Fruit fly (Drosophila melanogaster) ovary, adult (tissue): ENCODE results near the gene CG31287.
A peak's percentile ranks its signal among the peaks of the same experiment; 100 is the strongest.

Source experiments
- CG17801 ChIP-seq: fragments of 200-800 bp; optimal IDR thresholded peaks from 2 replicates; lab custom pipeline; 2019; ENCODE audit warnings: missing biosample characterization, mild to moderate bottlenecking, missing genetic modification characterization, moderate library complexity; ENCODE audit not compliant: partially characterized antibody

Gene CG31287

DNA sequence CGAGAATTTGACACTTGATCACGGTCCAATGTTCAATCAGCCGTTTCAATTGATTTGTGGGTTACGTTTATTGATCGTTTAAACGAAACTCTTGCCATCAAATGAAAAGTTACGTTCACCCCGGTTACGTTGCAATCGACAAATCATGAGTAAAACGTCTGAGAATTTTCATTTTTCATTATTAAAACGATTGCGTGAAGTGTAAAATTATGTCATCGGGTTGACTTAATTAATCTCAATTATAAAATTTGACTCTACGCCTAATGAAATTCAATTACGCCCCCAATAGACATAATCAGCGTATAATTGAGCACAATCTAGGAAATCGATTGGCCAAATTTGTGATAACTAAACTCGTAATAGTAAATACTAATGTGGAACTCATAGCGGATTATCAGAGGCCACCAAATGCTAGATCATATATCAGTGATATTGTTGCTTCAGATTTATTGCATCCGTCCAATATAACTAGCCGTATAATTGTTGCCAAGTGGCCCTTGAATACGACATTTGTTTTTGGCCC is 2.6 kb upstream of the CG31287 start:
- no peak for TF ChIP-seq CG17801 (GFP tag; lab: Kevin White, UChicago)

DNA sequence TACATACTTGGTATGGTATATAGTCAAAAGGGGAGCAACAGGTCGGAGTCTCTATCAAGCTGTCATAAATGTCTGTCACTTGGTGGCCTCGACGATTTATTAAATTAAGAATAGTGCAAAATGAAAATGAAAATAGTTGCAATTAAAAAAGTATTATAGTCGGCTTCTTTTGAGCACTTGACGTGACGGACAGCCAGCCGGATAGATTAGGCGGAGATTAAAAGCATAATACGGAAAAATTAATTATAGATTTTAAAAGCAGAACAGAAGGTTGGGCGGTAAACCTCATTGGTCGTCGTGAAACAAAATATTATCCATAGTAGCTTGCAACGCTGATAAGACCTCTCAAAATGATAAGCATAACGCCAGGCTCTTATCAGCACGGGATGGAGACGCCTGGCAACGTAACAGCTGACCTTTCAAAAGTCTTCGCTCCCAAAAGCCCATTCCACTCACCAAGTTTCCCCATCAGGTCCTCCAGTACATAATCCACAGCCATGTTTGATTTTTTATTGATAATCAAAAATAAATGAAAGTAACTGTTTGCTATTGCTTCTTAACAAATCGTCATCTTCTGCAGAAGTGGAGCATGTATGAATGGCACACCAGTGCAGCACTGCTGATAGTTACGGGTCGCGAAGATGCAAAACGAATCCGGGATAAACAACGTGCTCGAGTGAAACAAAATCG is 691 bp upstream of the CG31287 start:
- TF ChIP-seq CG17801 (GFP tag; lab: Kevin White, UChicago), result no peak

DNA sequence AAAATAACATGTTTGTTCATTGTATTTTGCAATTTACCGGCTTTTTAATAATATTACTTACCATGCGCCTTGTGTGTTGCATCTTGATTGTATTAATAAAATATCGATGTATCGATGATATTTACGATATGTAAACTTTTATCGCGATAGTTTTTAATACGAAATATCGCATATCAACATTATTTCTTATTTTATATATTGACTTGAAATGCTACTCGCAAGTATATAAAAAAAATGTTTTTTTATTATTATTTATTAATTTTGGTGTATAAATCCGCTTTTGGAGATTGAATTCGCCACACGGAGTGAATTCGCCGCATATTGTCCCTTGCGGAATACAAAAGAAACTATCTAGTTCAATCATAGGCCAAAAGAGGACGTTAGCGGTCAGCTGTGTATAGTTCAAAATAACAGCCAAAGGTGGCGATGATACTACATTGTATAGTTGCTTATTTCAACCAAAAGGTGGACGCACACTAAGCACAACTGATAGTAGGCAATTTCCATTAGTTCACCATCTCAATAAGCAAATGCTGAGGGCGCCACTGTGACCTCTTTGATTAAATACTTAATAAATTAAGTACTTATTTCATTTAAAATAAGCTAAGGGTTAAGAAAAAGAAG is 2.1 kb downstream of the CG31287 start, which contains the start of gene mtSSB:
Gene mtSSB (minus strand): TSS at position 96 of the 624 bp plus-strand sequence.
- peak; percentile 28 for TF ChIP-seq CG17801 (GFP tag; lab: Kevin White, UChicago)

DNA sequence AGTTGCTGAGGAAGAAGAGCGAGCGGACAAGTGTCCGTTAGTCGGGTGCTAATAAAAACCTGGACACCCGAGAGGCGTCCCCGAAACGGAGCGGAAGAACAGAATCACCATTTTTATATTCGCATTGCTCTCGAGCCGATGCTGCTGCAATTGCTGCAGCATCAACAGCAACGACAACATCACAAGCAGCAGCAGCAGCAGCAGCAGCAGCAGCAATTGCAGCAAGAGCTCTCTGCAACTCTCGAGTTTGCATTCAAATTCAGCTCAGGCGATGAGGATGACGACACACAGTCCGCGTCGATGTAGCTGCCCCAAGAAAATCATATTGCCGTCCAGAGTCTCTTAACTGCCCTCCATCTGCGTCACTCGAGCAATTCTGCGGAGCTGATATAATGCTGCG is 3.0 kb downstream of the CG31287 start:
- no peak for TF ChIP-seq CG17801 (GFP tag; lab: Kevin White, UChicago)

DNA sequence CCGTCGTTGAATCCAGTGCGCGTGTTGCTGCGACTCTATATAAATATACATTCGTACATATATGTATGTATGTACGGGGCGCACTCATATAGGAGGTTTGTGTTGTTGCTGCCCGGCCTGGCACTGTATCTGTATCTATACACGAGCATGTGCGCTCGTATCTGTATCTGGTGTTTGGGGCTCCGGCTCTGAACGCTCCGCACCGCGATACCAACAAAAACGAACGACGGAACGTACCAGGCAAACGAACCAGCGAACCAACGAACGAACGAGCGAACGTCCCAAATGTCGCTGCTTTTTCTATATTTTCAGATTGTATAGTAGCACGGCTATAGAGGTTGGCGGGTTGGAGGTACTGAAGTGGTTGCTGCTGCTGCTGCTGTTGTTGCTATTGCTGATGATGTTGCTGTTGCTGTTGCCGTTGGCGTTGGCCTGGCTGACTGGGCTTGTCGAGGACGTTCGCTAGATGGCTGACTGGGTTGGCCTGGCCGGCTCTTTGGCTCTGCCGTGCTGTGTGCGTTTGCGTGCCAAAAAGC is 4.0 kb downstream of the CG31287 start:
- peak; percentile 10 for TF ChIP-seq CG17801 (GFP tag; lab: Kevin White, UChicago)

DNA sequence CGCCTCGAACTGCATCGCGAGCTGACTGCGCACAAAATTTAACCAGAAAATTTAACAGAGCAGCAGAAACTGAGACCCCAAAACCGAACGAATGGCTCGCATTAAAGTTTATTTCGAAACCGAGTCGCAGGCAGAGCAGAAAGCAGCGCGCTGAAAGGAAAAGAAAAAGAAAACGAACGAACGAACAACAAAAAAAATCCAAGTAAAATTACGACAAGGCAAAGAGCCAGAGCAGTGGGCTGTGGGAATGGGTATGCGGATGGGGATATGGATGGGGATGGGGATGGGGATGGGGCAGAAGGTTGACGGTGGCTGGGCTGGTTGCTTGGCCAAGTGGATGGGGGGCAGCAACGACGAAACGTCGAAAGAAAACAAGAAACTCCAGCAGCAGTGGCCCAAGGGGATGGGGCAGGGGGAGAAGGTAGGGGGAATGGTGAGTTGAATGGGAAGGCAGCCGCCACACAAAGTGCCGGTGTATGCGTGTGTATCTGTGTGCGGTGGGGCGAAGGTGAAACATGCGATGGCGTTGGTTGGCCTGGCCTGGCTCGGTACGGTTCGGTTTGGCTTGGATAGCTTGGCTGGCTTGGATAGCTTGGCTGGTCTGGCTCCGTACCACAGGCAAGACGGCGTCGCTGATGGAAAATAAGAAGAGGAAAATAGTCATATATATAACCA is 5.1 kb downstream of the CG31287 start:
- TF ChIP-seq CG17801 (GFP tag; lab: Kevin White, UChicago), result peak; percentile 32

DNA sequence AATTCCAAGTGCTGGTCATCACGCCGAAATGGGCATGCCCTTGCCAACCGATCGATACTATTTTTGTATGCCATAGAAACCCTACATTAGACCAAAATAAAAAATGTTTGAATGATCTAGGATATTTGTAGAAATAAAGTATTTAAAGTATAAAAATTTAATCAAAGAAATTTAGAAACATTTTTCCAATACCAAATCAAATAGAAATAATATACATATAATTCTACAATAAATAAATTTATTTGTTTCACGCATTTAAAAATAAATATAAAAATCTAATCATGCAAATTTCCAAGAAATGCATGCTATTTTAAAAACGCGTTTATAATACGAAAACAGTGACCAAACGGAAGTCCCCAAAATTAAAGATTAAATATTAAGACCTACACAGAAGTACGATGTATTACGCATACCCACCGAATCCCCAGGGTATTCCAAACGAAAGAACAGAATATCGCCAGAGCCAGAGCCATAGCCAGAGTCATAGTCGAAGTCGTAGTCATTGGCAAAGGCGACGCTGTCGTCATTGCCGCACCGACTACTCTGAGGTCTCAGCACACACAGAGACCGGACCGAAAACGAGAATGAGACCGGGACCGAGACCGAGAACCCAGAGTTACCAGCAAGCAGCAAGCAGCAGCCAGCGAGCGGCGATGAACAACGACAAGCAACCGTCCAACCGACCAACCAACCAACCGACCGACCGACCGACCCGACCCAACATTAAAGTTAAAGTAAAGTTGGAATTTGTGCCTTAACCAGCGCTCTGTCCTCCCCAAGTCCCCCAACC is 5.9 kb downstream of the CG31287 start:
- no peak for TF ChIP-seq CG17801 (GFP tag; lab: Kevin White, UChicago)

DNA sequence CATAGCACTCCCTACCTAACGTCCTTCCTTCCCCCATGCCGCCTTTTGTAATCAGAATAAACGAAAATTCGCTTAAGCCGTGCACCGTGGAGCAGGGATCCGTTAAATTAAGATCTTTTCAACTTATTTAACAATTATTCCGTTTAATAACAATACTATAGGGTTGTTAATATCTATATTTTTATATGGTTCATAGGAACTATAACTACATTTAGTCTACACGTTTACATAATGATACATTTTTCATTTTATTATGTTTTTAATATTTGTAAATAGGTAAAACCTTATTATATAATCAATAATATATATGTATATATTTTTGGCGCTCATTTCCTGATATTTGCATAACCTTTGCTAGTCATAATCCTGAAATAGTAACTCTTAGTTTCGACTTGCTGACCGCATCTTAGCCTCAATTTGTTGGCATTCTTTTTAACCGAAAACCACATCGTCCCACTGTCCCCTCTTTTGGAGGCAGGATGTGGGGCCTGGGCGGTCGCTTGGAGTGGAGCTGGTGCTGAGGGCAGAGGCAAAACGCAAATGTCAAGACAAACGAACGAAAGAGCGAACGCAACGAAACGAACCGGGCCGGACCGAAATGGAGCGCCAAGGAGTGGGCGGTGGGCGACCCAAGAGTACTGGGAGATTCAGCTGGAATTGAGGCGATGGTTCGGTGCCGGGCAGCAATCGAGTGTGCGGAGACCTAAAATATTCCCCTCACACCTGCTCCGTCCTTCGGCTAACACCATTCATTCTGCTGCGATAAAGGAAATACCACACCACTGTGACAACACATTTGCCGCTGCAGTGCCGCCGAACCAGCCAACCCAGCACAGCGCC is 6.8 kb downstream of the CG31287 start:
- TF ChIP-seq CG17801 (GFP tag; lab: Kevin White, UChicago), result no peak

DNA sequence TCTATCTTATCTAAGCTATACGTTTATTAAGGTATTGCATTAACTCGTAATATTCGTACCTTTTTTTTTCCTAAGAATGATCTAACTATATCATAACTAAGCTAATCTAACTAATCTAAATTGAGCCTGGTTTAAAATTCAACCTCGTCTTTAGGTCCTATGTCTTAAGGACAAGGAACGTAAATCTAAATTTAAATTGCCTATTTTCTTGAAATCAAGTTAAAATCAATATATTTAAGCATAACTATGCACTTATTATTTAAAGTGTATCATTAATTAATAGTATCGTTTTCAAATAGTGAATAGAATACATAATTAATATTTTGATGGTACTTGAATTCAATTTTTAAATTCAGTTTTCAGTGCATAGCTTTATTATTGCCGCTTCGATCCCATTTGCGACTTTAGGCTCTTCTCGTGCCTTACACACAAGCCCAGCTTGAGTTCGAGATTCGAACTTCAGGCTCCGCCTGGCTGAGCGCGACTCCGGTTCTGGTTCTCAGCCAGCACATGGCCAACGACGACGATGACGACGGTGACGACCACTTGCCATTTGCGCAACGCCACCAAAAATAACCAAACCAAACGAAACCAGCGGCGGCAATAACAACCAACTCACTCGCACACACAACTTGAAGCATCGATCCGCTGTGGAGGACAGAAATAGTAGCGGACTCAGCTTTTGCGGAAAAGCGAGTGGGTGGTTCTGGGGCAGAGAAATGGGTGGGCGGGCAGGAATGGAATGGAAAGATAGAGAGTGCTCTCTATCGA is 7.8 kb downstream of the CG31287 start:
- TF ChIP-seq CG17801 (GFP tag; lab: Kevin White, UChicago), result no peak

DNA sequence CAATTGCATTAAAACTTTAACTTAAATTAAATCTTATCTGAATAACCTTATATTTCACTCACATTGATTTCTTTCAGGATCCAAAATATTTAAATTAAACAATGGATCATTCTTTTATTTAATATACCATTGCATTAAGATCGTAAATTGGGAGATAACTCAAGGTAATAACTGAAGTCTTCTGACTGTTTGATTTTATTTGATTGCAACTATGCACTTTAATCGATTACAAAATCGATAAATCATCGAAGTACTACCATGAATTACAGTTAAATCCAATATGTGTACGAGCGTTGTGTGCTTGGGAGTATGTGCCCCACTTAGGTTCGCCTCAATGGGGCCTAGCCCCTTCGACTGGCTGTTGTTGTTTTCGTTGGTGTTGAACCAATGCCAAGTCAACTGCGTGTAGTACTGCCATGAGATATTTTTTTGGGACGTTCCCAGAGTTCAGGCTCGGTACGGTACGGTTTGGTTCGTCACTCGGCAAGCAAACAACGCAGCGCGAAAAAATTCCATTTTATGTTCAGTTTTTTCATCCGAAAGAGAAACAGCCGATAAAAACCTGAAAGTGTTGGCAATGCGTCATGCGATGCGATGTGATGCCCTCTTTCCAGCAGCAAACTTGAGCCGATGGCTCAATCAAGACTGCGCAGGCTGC is 8.8 kb downstream of the CG31287 start:
- TF ChIP-seq CG17801 (GFP tag; lab: Kevin White, UChicago), result no peak

DNA sequence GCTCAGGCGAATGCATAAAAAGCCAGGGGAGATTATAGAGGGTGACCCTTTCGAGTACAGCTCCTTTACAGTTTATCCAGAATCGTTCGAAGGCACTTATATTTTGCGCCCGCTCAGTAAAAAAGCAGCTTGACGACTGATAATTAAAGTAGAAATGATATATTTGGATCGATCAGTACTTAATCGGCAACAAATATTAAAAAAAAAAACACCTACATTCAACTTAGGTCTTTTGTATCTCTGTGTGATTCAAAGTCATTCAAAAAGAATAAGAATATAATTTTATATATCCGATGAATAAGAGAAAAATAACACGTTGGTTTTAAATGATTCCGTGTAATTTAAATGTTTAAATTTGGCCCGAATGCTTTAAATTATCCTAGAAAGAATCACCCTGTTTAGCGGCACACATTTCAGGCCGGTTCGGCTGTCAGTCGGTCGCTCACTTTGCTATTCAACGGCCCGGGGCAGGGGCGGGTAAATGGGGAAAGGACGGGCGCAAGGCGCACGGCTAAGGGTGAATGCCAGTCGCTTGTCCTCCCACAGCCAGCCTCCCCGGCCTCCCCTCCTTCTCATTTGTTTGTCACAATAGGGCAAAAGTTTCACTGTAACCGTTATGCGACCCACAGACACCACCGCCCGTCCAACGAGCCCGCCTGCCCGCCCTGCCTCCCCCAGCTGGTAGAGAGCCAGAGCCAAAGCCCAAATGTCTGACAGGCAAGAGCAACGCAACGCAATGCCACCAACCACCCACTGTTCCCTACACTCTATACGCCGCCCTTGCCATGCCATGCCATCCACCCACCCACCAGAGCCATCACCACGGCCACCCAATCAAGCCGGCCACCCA is 9.9 kb downstream of the CG31287 start:
- no peak for TF ChIP-seq CG17801 (GFP tag; lab: Kevin White, UChicago)
